Worm (Caenorhabditis elegans): Measurements from ENCODE around the gene T25B9.11.

DNA sequence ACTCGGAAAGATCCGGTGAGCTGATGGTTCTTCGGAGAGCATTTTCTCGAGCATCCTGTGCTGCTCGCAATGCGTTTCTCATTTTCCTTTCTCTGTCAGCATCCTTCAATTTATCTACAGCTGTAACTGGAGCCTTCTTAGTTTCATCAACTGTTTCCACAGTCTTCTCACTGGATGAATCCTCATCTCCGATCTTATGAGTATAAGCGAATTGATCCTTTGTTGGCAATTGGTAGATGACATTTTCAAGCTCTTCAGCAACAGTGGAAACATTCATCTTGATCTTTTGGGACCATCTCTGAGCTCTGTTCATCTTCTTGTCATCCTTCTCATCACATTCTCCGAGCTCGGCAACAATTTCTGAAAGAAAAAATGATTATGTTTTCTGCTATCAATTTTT lies 15.0 kb downstream of the T25B9.11 start:
- TF ChIP-seq ama-1 (optimal IDR thresholded peaks at IDR 0.05) = no peak
- TF ChIP-seq lin-39 (tag; optimal IDR thresholded peaks at IDR 0.05) = no peak
- no peak for TF ChIP-seq nhr-23 (tag; optimal IDR thresholded peaks at IDR 0.05)
- no peak for TF ChIP-seq lsy-2 (tag; optimal IDR thresholded peaks at IDR 0.05)
- no peak for TF ChIP-seq skn-1 (tag; optimal IDR thresholded peaks at IDR 0.05)
- no peak for TF ChIP-seq nhr-12 (tag; optimal IDR thresholded peaks at IDR 0.05)
- no peak for TF ChIP-seq ztf-11 (tag; optimal IDR thresholded peaks at IDR 0.05)

Measured in whole organism, L2 larva.